Fruit fly (Drosophila melanogaster): ENCODE results near the gene Eaat1.

DNA sequence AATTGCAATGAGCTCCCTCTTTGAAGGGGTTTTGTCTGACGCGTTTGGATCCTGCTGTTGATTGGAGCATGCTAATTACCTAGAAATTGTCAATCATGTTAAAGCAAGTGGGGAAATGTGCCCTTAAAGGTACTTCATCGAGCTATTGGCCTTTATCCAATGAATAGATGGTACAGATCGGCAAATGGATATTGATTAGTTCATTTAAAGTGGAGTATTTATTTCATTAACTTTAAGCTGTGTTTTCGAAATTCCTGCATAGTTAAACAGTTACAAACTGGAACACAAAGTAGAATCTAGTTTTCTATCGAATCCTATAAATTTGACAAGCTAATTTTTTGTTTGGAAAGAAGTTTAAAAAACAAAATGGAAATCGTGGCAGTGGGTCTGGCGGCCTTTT lies 34.0 kb downstream of the Eaat1 start, which contains the start of gene CG34181:
- TF ChIP-seq rgr (GFP tag; optimal IDR thresholded peaks at IDR 0.05) (no peak), br (GFP tag; optimal IDR thresholded peaks at IDR 0.05) (no peak), usp (GFP tag; optimal IDR thresholded peaks at IDR 0.05) (no peak), Hr78 (GFP tag; optimal IDR thresholded peaks at IDR 0.05) (no peak), Dfd (GFP tag; optimal IDR thresholded peaks at IDR 0.05) (no peak), HLH106 (tag; optimal IDR thresholded peaks at IDR 0.05) (no peak), lola (GFP tag; optimal IDR thresholded peaks at IDR 0.05) (no peak), Vsx2 (GFP tag; optimal IDR thresholded peaks at IDR 0.05; ENCODE audit: partially characterized antibody) (no peak), Myc (optimal IDR thresholded peaks at IDR 0.05) (no peak), N (GFP tag; optimal IDR thresholded peaks at IDR 0.05) (no peak), psq (GFP tag; optimal IDR thresholded peaks at IDR 0.05) (no peak), sage (GFP tag; optimal IDR thresholded peaks at IDR 0.05) (no peak)
